Worm (Caenorhabditis elegans) whole organism, young adult: ENCODE results near the gene smc-6.

Experiments
- pha-4 ChIP-seq: fragments of 150-350 bp; sonication (generic microtip); optimal IDR thresholded peaks from 2 replicates; lab custom pipeline; 2014; ENCODE audit warnings: missing biosample characterization, missing genetic modification reagents, missing genetic modification characterization
- sdz-38 ChIP-seq: sonication (generic microtip); optimal IDR thresholded peaks from 2 replicates; lab custom pipeline; 2016; ENCODE audit warnings: missing genotype, missing genetic modification characterization, missing compliant biosample characterization

- TF ChIP-seq pha-4 (tag; lab: Kevin White, UChicago) (no peak), sdz-38 (tag; lab: Kevin White, UChicago) (no peak)
Measured at ce11 chrII:11547254-11547687, 31.2 kb upstream of the smc-6 start, which contains the start of gene F54D5.7.
